Fruit fly (Drosophila melanogaster) whole organism, wandering third instar larva: ENCODE data around the gene Cln7.
A peak's percentile ranks its signal among the peaks of the same experiment; 100 is the strongest.

ENCODE experiments used
- Dfd ChIP-seq: fragments of >200 bp; optimal IDR thresholded peaks from 2 replicates; lab custom pipeline; 2017; ENCODE audit warnings: missing biosample characterization, missing genetic modification characterization
- Dif ChIP-seq: fragments of 200-275, 200-300 bp; sonication (Bioruptor generic); optimal IDR thresholded peaks from 2 replicates; lab custom pipeline; 2018; ENCODE audit warnings: missing biosample characterization, missing genetic modification characterization; ENCODE audit not compliant: partially characterized antibody
- GATAd ChIP-seq: sonication (Bioruptor generic); optimal IDR thresholded peaks from 2 replicates; lab custom pipeline; 2016; ENCODE audit warnings: missing biosample characterization, missing genetic modification characterization
- HLH106 ChIP-seq: fragments of 200-800 bp; optimal IDR thresholded peaks from 3 replicates; lab custom pipeline; 2019; ENCODE audit warnings: missing biosample characterization, mild to moderate bottlenecking, missing genetic modification characterization, moderate library complexity
- Hnf4 ChIP-seq: fragments of 200-800 bp; sonication (Bioruptor generic); optimal IDR thresholded peaks from 2 replicates; lab custom pipeline; 2016; ENCODE audit warnings: missing biosample characterization, mild to moderate bottlenecking, missing genetic modification characterization
- Hr83 ChIP-seq: fragments of 200-300 bp; sonication (Bioruptor generic); optimal IDR thresholded peaks from 2 replicates; lab custom pipeline; 2016; ENCODE audit warnings: missing biosample characterization, mild to moderate bottlenecking, missing genetic modification characterization, moderate library complexity; ENCODE audit not compliant: poor library complexity, severe bottlenecking
- Jra ChIP-seq: sonication (Bioruptor generic); optimal IDR thresholded peaks from 2 replicates; lab custom pipeline; 2016; ENCODE audit warnings: missing biosample characterization, missing genetic modification characterization
- Mio ChIP-seq: sonication (Bioruptor generic); optimal IDR thresholded peaks from 2 replicates; lab custom pipeline; 2016; ENCODE audit warnings: missing biosample characterization, missing genetic modification characterization
- Myc ChIP-seq: fragments of >200 bp; optimal IDR thresholded peaks from 2 replicates; lab custom pipeline; 2017
- OdsH ChIP-seq: fragments of 200-800 bp; sonication (Bioruptor generic); optimal IDR thresholded peaks from 2 replicates; lab custom pipeline; 2016; ENCODE audit warnings: missing biosample characterization, mild to moderate bottlenecking, missing genetic modification characterization
- Rel ChIP-seq, 2 experiments: fragments of 200-800 bp; sonication (Bioruptor generic) in 1 of 2; optimal IDR thresholded peaks; 2 replicates in 1 of 2; 3 replicates in 1 of 2; lab custom pipeline; 2016 to 2019; ENCODE audit warnings: mild to moderate bottlenecking in 2 of 2, missing biosample characterization in 2 of 2, missing genetic modification characterization in 2 of 2, moderate library complexity in 1 of 2
- Sp1 ChIP-seq: fragments of 200-800 bp; sonication (Bioruptor generic); optimal IDR thresholded peaks from 3 replicates; lab custom pipeline; 2019; ENCODE audit warnings: missing biosample characterization, mild to moderate bottlenecking, missing genetic modification characterization, moderate library complexity
- Vsx2 ChIP-seq: fragments of 200-300, 225-300 bp; sonication (Bioruptor generic); optimal IDR thresholded peaks from 2 replicates; lab custom pipeline; 2018; ENCODE audit warnings: missing biosample characterization, missing genetic modification characterization; ENCODE audit not compliant: partially characterized antibody
- br ChIP-seq: fragments of 200-800 bp; sonication (Bioruptor generic); optimal IDR thresholded peaks from 2 replicates; lab custom pipeline; 2016; ENCODE audit warnings: missing biosample characterization, missing genetic modification characterization
- ey ChIP-seq: fragments of 200-800 bp; sonication (Bioruptor generic); optimal IDR thresholded peaks from 2 replicates; lab custom pipeline; 2016; ENCODE audit warnings: missing biosample characterization, missing genetic modification characterization
- foxo ChIP-seq, 2 experiments: fragments of 200-800 bp; sonication (Bioruptor generic); optimal IDR thresholded peaks; 2 replicates in 1 of 2; 3 replicates in 1 of 2; lab custom pipeline; 2016 to 2017; ENCODE audit warnings: missing biosample characterization in 2 of 2, missing genetic modification characterization in 2 of 2
- fru ChIP-seq: fragments of 200-800 bp; sonication (Bioruptor generic); optimal IDR thresholded peaks from 3 replicates; lab custom pipeline; 2016; ENCODE audit warnings: missing biosample characterization, mild to moderate bottlenecking, missing genetic modification characterization
- h ChIP-seq: fragments of 200-800 bp; sonication (Bioruptor generic); optimal IDR thresholded peaks from 3 replicates; lab custom pipeline; 2016; ENCODE audit warnings: missing biosample characterization, mild to moderate bottlenecking, missing genetic modification characterization
- lola ChIP-seq: fragments of >200 bp; optimal IDR thresholded peaks from 2 replicates; lab custom pipeline; 2017; ENCODE audit warnings: missing biosample characterization, missing genetic modification characterization
- psq ChIP-seq: fragments of 200-800 bp; sonication (Bioruptor generic); optimal IDR thresholded peaks from 3 replicates; lab custom pipeline; 2017; ENCODE audit warnings: missing biosample characterization, mild to moderate bottlenecking, missing genetic modification characterization, moderate library complexity
- rgr ChIP-seq: fragments of 200-800 bp; sonication (Bioruptor generic); optimal IDR thresholded peaks from 3 replicates; lab custom pipeline; 2016; ENCODE audit warnings: missing biosample characterization, mild to moderate bottlenecking, missing genetic modification characterization
- sage ChIP-seq: fragments of 200-800 bp; sonication (Bioruptor generic); optimal IDR thresholded peaks from 2 replicates; lab custom pipeline; 2016; ENCODE audit warnings: missing biosample characterization, mild to moderate bottlenecking, missing genetic modification characterization
- sv ChIP-seq: fragments of 200-800 bp; sonication (Bioruptor generic); optimal IDR thresholded peaks from 3 replicates; lab custom pipeline; 2016; ENCODE audit warnings: missing biosample characterization, missing genetic modification characterization
- tai ChIP-seq: sonication (Bioruptor generic); optimal IDR thresholded peaks from 2 replicates; lab custom pipeline; 2016; ENCODE audit warnings: missing biosample characterization, missing genetic modification characterization
- usp ChIP-seq: fragments of >200 bp; optimal IDR thresholded peaks from 2 replicates; lab custom pipeline; 2017; ENCODE audit warnings: missing biosample characterization, missing genetic modification characterization
- woc ChIP-seq: sonication (Bioruptor generic); optimal IDR thresholded peaks from 2 replicates; lab custom pipeline; 2016; ENCODE audit warnings: missing biosample characterization, mild to moderate bottlenecking, missing genetic modification characterization

The Cln7 gene

DNA sequence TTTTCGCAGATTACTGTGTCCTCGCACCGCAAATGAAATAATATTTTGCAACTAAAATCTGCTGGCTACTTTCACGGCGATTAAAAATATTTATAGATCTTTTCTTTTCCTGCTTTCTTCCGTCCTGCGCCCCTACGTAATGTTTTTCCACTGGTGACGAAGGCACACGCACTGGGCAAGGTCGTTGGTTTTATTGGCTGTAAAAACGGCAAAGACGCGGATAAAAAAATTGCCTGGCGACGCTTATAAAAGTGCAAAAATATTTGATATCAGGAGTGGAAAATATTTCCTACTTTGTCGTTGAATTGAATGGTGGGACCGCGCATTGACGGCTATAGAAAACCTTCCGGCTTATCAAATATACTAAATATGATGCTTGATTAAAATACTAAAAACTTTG, 24.0 kb upstream of the Cln7 start, which contains the start of gene Sh3beta:
Gene Sh3beta, minus strand, starts transcription at position 327 of the 400 bp plus-strand sequence.
- TF ChIP-seq Mio (GFP tag; lab: Kevin White, UChicago) (no peak), sage (peak; percentile 20)

DNA sequence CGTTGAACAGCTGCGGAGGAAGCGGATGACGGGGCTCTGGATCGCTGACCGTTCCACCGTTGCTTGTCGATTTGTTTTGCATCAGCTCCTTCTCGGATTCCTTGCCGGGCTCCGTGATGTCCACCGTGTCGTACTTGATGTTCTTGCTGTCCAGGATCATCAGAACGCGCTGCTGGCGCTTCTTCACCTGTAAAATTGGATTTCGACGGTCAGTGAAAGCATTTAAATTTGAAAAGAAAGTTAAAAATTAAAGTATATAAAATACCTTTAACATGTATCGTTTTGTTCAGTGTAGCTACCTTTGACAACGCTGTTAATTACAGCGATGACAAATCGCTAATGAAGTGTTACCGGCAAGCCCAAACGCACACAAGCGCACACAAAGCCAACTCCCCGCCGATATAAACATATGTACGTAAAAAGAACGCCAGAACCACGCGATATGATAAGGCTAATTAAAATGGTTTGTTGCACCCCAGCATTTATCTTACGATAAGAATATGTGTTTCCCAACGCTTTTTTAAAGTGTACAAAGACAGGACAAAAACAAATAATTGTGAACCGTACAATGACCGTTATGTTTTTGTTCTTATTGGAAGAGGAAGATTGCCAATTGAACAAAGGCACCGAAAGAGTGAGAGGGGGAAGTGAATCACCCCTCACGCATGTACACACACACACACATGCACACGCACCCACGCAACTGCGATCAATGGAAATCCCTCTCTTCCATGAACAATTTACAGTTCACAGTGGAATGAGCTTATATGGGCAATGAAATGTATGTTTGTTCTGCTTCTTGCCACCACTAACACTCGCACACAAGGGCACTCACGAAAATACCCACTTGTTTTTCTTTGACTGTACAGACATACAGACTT, 23.1 kb upstream of the Cln7 start:
- TF ChIP-seq sv, result no peak
- no peak for TF ChIP-seq Rel (GFP tag; optimal IDR thresholded peaks at IDR 0.05; lab: Kevin White, UChicago)
- peak; percentile 81 for TF ChIP-seq Rel (tag; optimal IDR thresholded peaks at IDR 0.05; lab: Kevin White, UChicago)
- TF ChIP-seq GATAd, result no peak
- TF ChIP-seq fru (GFP tag; lab: Kevin White, UChicago), result peak; percentile 34
- TF ChIP-seq foxo (GFP tag; optimal IDR thresholded peaks at IDR 0.05; lab: Kevin White, UChicago), result peak in 1 of 2 experiments; percentile 2
- TF ChIP-seq Sp1 (GFP tag; lab: Kevin White, UChicago), result peak; percentile 7
- peak; percentile 33 for TF ChIP-seq HLH106 (tag; lab: Kevin White, UChicago)
- peak; percentile 97 for TF ChIP-seq Vsx2 (GFP tag; lab: Kevin White, UChicago)
- peak; percentile 12 for TF ChIP-seq sage
- TF ChIP-seq lola (GFP tag; lab: Kevin White, UChicago), result no peak
- peak; percentile 10 for TF ChIP-seq rgr (GFP tag; lab: Kevin White, UChicago)
- TF ChIP-seq OdsH (GFP tag; lab: Kevin White, UChicago), result no peak
- peak; percentile 65 for TF ChIP-seq Jra (GFP tag; lab: Kevin White, UChicago)
- TF ChIP-seq Hnf4 (GFP tag; lab: Kevin White, UChicago), result peak; percentile 41
- peak; percentile 16 for TF ChIP-seq h (GFP tag; lab: Kevin White, UChicago)
- TF ChIP-seq tai (GFP tag; lab: Kevin White, UChicago), result no peak
- peak; percentile 30 for TF ChIP-seq woc (GFP tag; lab: Kevin White, UChicago)

DNA sequence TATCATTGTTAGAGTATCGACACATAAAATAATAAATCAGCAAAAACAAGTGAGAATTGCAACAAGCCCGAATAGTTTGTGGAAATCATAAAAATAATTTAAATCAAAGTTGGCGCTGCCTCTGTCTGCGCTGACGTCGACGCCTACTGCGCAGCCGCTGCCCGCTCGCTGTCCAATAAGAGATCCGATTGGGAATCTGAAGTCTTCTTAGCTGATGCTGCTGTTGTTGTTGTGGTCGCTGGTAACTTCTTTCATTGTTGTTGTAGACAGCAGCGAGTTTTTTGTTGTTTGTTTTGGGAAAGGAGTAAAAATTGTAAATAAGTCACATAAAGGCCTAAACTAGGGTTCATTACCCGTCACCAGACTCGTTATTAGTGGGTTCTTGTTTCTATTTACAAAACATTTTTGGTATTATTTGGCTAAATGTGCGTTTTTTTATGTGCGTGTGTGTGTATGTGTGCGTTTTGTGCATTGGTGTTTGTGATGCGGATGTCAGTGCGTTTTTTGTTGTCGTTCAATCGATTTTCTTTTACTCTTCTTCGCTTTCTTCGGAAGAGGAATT, 19.8 kb upstream of the Cln7 start:
- TF ChIP-seq psq, result peak; percentile 7
- no peak for TF ChIP-seq Rel (GFP tag; optimal IDR thresholded peaks at IDR 0.05; lab: Kevin White, UChicago)
- TF ChIP-seq Rel (tag; optimal IDR thresholded peaks at IDR 0.05; lab: Kevin White, UChicago), result no peak
- TF ChIP-seq HLH106 (tag; lab: Kevin White, UChicago), result no peak
- TF ChIP-seq, all 38 proteins: peak for 1

DNA sequence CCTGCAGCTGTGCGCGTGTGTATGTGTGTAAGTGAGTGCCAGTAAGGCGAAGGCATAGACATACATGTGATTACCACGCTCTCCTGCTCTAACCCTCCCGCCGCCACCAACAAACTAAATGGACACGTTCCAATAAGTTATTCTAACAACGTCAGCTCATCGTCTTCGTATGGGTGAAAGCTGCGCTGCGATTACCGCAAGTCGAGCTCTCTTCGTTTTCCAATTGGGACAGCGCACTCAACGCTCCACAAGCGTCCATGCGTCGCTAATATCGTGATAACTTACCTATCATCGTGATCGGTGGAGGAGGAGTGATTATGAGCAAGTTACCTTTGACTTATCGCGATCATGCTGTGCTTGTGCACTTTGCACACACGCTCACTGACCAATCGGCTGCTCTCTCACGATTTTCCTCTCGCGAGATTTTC, 16.1 kb upstream of the Cln7 start:
- peak; percentile 23 for TF ChIP-seq h (GFP tag; lab: Kevin White, UChicago)
- no peak for TF ChIP-seq Dfd (GFP tag; lab: Kevin White, UChicago)
- TF ChIP-seq HLH106 (tag; lab: Kevin White, UChicago), result peak; percentile 8
- TF ChIP-seq, all 38 proteins: peak for 2

DNA sequence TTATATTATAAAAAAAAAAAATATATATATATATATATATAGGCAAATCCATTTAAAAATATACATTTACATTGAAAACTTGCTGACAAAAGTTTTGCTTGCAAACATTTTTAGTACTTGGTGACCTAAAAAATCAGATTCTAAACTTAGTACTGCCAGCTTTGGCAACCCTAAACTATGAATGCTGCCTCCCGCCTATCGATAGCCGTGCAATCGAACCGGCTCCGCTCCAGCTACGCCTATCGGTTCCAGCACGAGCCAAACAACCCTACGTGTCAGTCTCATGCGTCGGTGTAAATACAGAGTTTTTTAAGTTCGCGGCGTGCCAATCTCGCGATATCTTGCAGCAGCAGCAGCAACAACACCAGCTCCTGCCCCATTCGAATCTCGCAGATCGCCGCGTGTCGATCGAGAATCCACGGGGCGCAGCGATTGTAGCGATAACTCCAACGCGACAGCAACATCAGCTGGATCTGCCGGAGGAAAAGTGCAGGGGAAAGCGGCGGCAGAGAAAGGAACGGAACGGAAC, 15.4 kb upstream of the Cln7 start, which contains the start of gene Sec63:
Gene Sec63, plus strand, starts transcription at position 238 of the 529 bp plus-strand sequence.
- TF ChIP-seq psq (peak; percentile 27), Hnf4 (GFP tag; lab: Kevin White, UChicago) (peak; percentile 35), rgr (GFP tag; lab: Kevin White, UChicago) (no peak), ey (no peak), br (GFP tag; lab: Kevin White, UChicago) (peak; percentile 35), Myc (lab: Kevin White, UChicago) (peak; percentile 44), sv (peak; percentile 21), Hr83 (GFP tag; lab: Kevin White, UChicago) (peak; percentile 61), woc (GFP tag; lab: Kevin White, UChicago) (no peak), HLH106 (tag; lab: Kevin White, UChicago) (peak; percentile 55), foxo (GFP tag; optimal IDR thresholded peaks at IDR 0.05; lab: Kevin White, UChicago) (peak in 1 of 2 experiments; percentile 54)

DNA sequence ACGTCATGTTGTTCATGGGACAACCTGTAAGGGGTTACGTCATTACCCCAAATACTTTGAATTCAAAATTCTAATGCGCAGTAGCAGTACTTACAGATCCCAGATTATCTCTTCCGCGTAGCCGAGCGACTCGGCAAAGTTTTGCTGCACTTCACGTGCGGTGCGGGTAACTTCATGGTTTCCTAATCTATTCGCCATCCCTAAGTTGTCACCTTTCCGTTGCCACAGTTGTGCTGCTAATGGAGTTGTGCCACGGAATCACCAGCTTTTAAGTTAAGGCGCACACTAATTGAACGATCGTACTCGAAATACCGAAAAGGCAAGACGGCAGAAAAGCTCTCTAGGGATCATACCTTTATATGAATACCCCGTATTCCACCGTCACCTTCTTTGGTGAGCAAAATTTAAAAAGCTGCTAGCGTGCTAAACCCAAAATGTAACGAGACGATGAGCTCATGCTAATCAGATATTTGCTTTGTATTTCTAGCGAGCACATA, 14.9 kb upstream of the Cln7 start, which contains the start of gene pst:
Gene pst, minus strand, starts transcription at position 437 of the 497 bp plus-strand sequence.
- TF ChIP-seq usp (GFP tag; lab: Kevin White, UChicago), result no peak
- peak; percentile 25 for TF ChIP-seq Sp1 (GFP tag; lab: Kevin White, UChicago)
- TF ChIP-seq fru (GFP tag; lab: Kevin White, UChicago), result peak; percentile 18
- peak; percentile 58 for TF ChIP-seq Hr83 (GFP tag; lab: Kevin White, UChicago)
- TF ChIP-seq Dif (GFP tag; lab: Kevin White, UChicago), result peak; percentile 46
- no peak for TF ChIP-seq Rel (GFP tag; optimal IDR thresholded peaks at IDR 0.05; lab: Kevin White, UChicago)
- peak; percentile 100 for TF ChIP-seq Rel (tag; optimal IDR thresholded peaks at IDR 0.05; lab: Kevin White, UChicago)
- TF ChIP-seq Vsx2 (GFP tag; lab: Kevin White, UChicago), result no peak
- TF ChIP-seq Jra (GFP tag; lab: Kevin White, UChicago), result peak; percentile 19
